Fruit fly (Drosophila melanogaster): ENCODE measurements around the gene Rim.
A peak's percentile ranks its signal among the peaks of the same experiment; 100 is the strongest.

Rim gene

DNA sequence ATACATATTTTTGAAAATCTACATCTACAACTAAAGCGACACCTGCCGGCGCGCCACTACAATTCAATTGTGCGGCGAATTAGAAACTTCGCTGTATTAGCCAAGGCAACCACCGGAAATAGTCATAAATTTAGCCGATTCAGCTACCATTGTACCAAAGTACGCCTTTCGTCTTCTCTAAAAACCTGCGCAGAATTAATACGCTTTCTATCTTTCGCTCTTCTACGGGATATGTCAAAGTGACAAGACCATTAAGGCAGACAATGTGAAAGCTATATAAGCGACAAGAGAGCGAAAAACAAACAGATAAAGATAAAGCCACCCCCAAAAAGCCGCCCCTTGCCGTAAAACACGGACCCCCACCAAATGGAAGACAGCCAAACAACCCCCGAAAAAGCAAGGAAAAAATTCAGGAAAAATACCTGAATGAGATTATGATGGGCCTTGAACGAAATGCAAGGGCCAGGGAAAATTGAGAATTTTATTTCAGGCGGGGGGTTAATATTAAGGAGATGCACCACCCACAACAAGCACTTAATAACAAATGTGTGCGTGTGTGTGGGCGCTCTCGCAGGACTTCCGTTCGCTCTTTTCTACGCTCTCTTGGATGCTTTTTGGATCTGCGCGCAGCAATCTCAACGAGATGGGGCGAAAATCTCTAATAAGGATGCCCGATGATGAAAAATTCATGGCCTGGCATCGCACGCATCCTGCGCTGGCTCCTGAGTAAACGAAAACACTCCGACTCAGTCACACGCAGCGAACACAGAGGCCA is 2.9 kb upstream of the Rim start, which contains the start of gene cpo (continued):
- TF ChIP-seq CG3726 (GFP tag; IDR thresholded peaks at IDR 0.05) = peak; percentile 78; the same call in 2 of the 3 replicates
- peak; percentile 69 for TF ChIP-seq Hr3 (GFP tag; optimal IDR thresholded peaks at IDR 0.05)
- no peak for TF ChIP-seq pan (optimal IDR thresholded peaks at IDR 0.05)
- TF ChIP-seq pan (GFP tag; optimal IDR thresholded peaks at IDR 0.05 in 1 of 2, IDR thresholded peaks at IDR 0.05 in 1 of 2) = peak in 1 of 2 experiments; percentile 93
- TF ChIP-seq TFAM (GFP tag; optimal IDR thresholded peaks at IDR 0.05) = peak; percentile 57
- peak; percentile 74 for TF ChIP-seq chn (GFP tag; optimal IDR thresholded peaks at IDR 0.05)
- peak; percentile 88 for TF ChIP-seq CG8359 (GFP tag; optimal IDR thresholded peaks at IDR 0.05; ENCODE audit: borderline replicate concordance)
- no peak for TF ChIP-seq dan (GFP tag; IDR thresholded peaks at IDR 0.05)
- TF ChIP-seq CG12299 (tag; optimal IDR thresholded peaks at IDR 0.05) = peak; percentile 79
- peak; percentile 91 for TF ChIP-seq CG4328 (GFP tag; optimal IDR thresholded peaks at IDR 0.05)
- peak; percentile 82 for TF ChIP-seq tgo (GFP tag; IDR thresholded peaks at IDR 0.05)
- peak; percentile 74 for TF ChIP-seq CG1647 (GFP tag; optimal IDR thresholded peaks at IDR 0.05)
- peak; percentile 65 for TF ChIP-seq CG4730 (GFP tag; IDR thresholded peaks at IDR 0.05)
- no peak for TF ChIP-seq lbe (GFP tag; optimal IDR thresholded peaks at IDR 0.05)
- TF ChIP-seq Scr (GFP tag; IDR thresholded peaks at IDR 0.05; ENCODE audit: partially characterized antibody) = no peak
- TF ChIP-seq aop (GFP tag; IDR thresholded peaks at IDR 0.05) = no peak; the same call in 1 of the 2 replicates
- TF ChIP-seq sqz (GFP tag; optimal IDR thresholded peaks at IDR 0.05) = peak; percentile 85
- TF ChIP-seq chm (GFP tag; IDR thresholded peaks at IDR 0.05) = peak; percentile 96
- peak; percentile 31 for TF ChIP-seq Antp (GFP tag; optimal IDR thresholded peaks at IDR 0.05)
- peak; percentile 87 for TF ChIP-seq phol (tag; optimal IDR thresholded peaks at IDR 0.05)
- TF ChIP-seq CTCF (GFP tag; optimal IDR thresholded peaks at IDR 0.05) = peak; percentile 93
- TF ChIP-seq CG1529 (GFP tag; optimal IDR thresholded peaks at IDR 0.05) = peak; percentile 87
- peak; percentile 64; the same call in 1 of the 3 replicates for TF ChIP-seq CG11093 (GFP tag; IDR thresholded peaks at IDR 0.05)
- peak; percentile 80 for TF ChIP-seq Jarid2 (GFP tag; optimal IDR thresholded peaks at IDR 0.05)
- peak; percentile 85 for TF ChIP-seq NK7.1 (GFP tag; optimal IDR thresholded peaks at IDR 0.05)
- TF ChIP-seq gce (GFP tag; IDR thresholded peaks at IDR 0.05) = peak; percentile 94
- peak; percentile 75 for TF ChIP-seq B-H1 (GFP tag; IDR thresholded peaks at IDR 0.05)
- TF ChIP-seq CG32532 (GFP tag; IDR thresholded peaks at IDR 0.05) = peak; percentile 92
- peak; percentile 45 for TF ChIP-seq mam (GFP tag; optimal IDR thresholded peaks at IDR 0.05)
- peak; percentile 70 for TF ChIP-seq Sry-β (GFP tag; optimal IDR thresholded peaks at IDR 0.05)
- peak; percentile 89 for TF ChIP-seq CG2202 (tag; optimal IDR thresholded peaks at IDR 0.05)
- peak; percentile 90 for TF ChIP-seq CG3407 (GFP tag; optimal IDR thresholded peaks at IDR 0.05)
- TF ChIP-seq lilli (GFP tag; optimal IDR thresholded peaks at IDR 0.05) = peak; percentile 29

DNA sequence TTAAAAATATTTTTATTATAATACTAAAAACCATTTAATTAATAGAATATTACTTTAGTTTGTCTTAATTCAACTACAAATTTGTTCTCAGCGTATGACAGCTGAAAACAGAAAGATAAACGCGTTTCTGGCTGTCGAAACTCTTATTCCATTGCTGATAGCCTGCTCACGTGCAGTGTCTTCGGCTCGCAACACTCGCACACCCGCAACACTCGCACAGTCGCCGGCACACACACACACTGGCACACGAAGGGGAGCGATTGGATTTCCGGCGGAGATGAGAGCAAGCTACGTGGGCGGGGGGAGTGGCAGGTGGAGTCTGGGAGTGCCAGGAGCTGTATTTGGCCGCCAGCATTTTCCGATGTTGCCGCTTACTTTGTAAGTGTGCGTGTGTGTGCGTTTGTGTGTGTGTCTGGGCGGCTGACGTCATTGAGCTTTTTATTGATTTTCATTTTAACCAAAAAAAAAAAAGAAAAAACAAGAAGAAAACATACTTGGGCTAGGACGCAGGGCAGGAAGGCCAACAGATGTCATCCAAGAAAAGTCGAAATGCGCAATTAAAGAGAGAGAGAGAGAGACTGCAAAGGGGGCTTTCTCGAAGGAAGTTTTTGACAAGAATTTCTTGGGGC is 1.6 kb upstream of the Rim start:
- TF ChIP-seq onecut (GFP tag; IDR thresholded peaks at IDR 0.05) (peak; percentile 97), E2f1 (GFP tag; IDR thresholded peaks at IDR 0.05) (no peak), CG1024 (GFP tag; IDR thresholded peaks at IDR 0.05) (no peak), Gug (GFP tag; IDR thresholded peaks at IDR 0.05) (no peak), ash1 (GFP tag; optimal IDR thresholded peaks at IDR 0.05) (no peak), Hmr (GFP tag; optimal IDR thresholded peaks at IDR 0.05) (peak; percentile 3), Atf6 (GFP tag; IDR thresholded peaks at IDR 0.05) (no peak), so (GFP tag; IDR thresholded peaks at IDR 0.05) (no peak), seq (GFP tag; IDR thresholded peaks at IDR 0.05) (no peak), cg (GFP tag; optimal IDR thresholded peaks at IDR 0.05) (peak; percentile 40), schlank (tag; optimal IDR thresholded peaks at IDR 0.05) (no peak), Hey (tag; optimal IDR thresholded peaks at IDR 0.05) (no peak), ci (GFP tag; IDR thresholded peaks at IDR 0.05) (no peak), sima (GFP tag; optimal IDR thresholded peaks at IDR 0.05) (no peak), CG4360 (GFP tag; IDR thresholded peaks at IDR 0.05) (no peak), Hr51 (GFP tag; optimal IDR thresholded peaks at IDR 0.05) (peak in 1 of 2 experiments; percentile 11), CHES-1-like (GFP tag; optimal IDR thresholded peaks at IDR 0.05) (no peak), sisA (GFP tag; IDR thresholded peaks at IDR 0.05) (no peak), CG13775 (GFP tag; optimal IDR thresholded peaks at IDR 0.05) (no peak)
